Fruit fly (Drosophila melanogaster): ENCODE data around the gene ftz.
A peak's percentile ranks its signal among the peaks of the same experiment; 100 is the strongest.

ftz gene

DNA sequence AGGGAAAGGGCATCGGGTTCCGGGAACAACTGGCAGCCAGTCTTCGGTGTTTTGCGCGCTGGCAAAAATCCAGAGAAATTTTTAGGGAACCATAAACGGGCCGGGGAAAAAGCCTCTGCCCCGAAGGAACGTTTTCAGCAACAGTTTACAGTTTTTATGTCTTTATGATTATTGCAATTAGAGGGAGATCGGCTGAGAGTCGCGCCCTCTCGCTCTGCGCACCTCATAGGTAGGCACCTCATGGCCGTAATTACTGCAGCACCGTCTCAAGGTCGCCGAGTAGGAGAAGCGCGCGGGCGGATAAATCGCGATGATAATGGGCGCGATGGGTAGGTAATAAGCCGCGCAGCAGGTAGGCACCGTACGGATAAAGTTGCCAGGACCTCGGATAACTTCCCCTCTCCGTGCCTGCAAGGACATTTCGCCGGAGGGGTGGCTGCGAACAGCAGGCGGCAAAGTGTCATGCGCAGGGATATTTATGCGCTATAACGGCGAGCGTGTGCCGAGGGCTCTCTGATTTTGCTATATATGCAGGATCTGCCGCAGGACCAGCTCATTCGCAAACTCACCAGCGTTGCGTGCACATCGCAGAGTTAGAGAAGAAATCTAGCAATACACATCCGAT lies at the start of gene ftz:
Gene ftz (plus strand): TSS at position 556 of the 625 bp plus-strand sequence.
- TF ChIP-seq usp (GFP tag; optimal IDR thresholded peaks at IDR 0.05), result no peak
- no peak for TF ChIP-seq Myc (optimal IDR thresholded peaks at IDR 0.05)
- no peak for TF ChIP-seq ey (GFP tag; optimal IDR thresholded peaks at IDR 0.05)
- no peak for TF ChIP-seq tai (GFP tag; optimal IDR thresholded peaks at IDR 0.05)
- TF ChIP-seq br (GFP tag; optimal IDR thresholded peaks at IDR 0.05), result no peak
- no peak for TF ChIP-seq Abd-B (GFP tag; optimal IDR thresholded peaks at IDR 0.05)
- no peak for TF ChIP-seq woc (GFP tag; optimal IDR thresholded peaks at IDR 0.05)
- no peak for TF ChIP-seq Sp1 (GFP tag; optimal IDR thresholded peaks at IDR 0.05)
- no peak for TF ChIP-seq sage (GFP tag; optimal IDR thresholded peaks at IDR 0.05)
- no peak for TF ChIP-seq Hr78 (GFP tag; optimal IDR thresholded peaks at IDR 0.05)
- TF ChIP-seq brk (GFP tag; optimal IDR thresholded peaks at IDR 0.05), result no peak

DNA sequence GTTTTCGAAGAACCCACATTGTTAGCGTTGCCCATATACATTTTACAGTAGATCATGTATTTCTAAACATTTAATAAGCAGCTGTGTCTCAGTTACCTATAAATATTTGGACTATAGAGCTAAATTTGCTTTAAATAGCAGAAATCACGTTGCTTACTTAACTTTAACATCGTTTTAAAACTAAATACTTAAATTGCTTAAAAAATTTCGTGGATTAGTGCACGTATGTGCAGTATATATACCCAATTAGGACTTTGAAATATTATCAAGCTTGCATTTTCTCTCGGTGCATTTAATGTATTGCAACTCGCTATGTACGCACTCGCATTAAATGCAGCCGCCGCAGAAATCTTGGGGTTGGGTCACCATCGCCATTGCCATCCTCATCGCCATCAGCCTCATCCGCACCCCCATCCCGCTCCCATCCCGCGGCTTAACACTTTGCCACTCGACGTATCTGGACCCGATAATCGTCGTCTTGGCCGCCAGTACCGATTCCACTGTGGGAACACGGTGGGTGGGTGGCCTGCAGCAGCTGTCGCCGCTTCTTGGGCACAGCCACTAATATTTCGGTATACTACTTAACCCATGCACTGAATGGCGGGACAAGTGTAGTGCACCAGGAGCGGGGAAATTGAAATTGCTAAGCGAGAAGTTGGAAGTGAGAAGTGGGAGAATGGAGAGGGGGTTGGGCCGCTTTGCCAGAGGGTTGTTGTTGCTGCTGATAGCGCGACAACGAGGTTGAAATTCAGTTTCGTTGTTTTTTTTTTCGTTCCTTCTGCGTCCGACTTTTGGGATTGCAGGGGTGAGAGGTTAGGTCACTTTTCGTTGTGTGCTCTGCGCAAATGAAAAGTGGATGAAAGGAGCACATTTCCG lies 49.0 kb upstream of the ftz start:
- TF ChIP-seq GATAd (GFP tag; optimal IDR thresholded peaks at IDR 0.05) (no peak), ey (GFP tag; optimal IDR thresholded peaks at IDR 0.05) (no peak), CrebA (GFP tag; optimal IDR thresholded peaks at IDR 0.05; ENCODE audit: borderline replicate concordance) (no peak), CG32264 (GFP tag; optimal IDR thresholded peaks at IDR 0.05) (no peak), tai (GFP tag; optimal IDR thresholded peaks at IDR 0.05) (no peak), jim (GFP tag; optimal IDR thresholded peaks at IDR 0.05) (no peak), Myc (optimal IDR thresholded peaks at IDR 0.05) (no peak), woc (GFP tag; optimal IDR thresholded peaks at IDR 0.05) (no peak)

DNA sequence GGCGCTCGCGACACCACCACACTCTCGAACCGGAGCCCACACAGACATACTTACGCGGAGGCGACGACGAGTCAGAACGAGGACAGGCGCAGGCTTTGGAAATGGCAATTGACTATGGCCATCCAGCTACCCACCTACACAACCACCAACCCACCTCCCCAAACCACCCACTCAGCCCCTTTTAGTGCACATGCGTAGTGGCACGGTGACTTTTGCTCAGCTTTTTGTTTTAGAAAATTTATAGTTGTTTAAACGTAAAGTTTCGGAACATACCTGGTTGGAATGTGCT lies 48.4 kb upstream of the ftz start:
- TF ChIP-seq sv (GFP tag; optimal IDR thresholded peaks at IDR 0.05) (no peak), lola (GFP tag; optimal IDR thresholded peaks at IDR 0.05) (no peak), CrebA (GFP tag; optimal IDR thresholded peaks at IDR 0.05; ENCODE audit: borderline replicate concordance) (no peak), sage (GFP tag; optimal IDR thresholded peaks at IDR 0.05) (no peak), jim (GFP tag; optimal IDR thresholded peaks at IDR 0.05) (no peak), fru (GFP tag; optimal IDR thresholded peaks at IDR 0.05) (no peak)

DNA sequence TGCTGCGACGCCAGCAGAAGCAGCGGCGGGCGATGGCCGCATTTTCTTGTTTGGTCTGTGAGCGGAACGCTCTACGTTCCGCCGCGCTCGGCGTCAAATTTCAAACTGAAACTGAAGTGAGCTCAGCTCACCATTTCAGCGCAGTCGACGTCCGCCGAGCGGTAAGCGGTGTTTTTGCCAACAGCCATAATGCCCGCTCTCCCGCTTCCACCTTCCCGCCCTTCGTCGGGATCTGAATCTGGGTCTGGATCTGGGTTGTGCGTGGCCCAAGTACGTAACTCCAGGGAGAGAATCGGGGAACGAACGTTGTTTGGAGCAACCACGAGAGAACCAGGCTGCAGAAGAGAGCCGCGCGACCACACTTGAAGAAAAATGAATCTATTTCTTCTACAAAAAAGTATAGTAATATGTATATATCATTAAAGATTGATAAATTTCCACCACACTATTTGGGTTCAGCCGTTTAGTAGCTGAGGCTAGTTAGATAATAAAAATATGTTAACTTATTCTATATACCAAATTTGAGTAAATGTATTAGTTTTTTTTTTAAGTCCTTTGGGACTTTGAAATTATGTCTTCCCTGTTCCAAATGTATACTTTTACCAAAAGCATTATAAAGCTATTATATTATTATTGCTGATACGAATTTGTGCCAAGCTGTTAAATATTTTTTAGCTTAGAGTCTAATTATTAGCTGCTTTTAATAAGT lies 47.7 kb upstream of the ftz start:
- TF ChIP-seq Hr83 (GFP tag; optimal IDR thresholded peaks at IDR 0.05; ENCODE audit: poor library complexity, severe bottlenecking), result no peak
- no peak for TF ChIP-seq dmrt93B (GFP tag; optimal IDR thresholded peaks at IDR 0.05)
- TF ChIP-seq ey (GFP tag; optimal IDR thresholded peaks at IDR 0.05), result no peak
- TF ChIP-seq Abd-B (GFP tag; optimal IDR thresholded peaks at IDR 0.05), result no peak
- no peak for TF ChIP-seq foxo (GFP tag; optimal IDR thresholded peaks at IDR 0.05)
- TF ChIP-seq Myc (optimal IDR thresholded peaks at IDR 0.05), result no peak
- TF ChIP-seq tai (GFP tag; optimal IDR thresholded peaks at IDR 0.05), result no peak
- TF ChIP-seq GATAd (GFP tag; optimal IDR thresholded peaks at IDR 0.05), result no peak
- peak; percentile 53 for TF ChIP-seq psq (GFP tag; optimal IDR thresholded peaks at IDR 0.05)
- TF ChIP-seq fru (GFP tag; optimal IDR thresholded peaks at IDR 0.05), result peak; percentile 18
- TF ChIP-seq sv (GFP tag; optimal IDR thresholded peaks at IDR 0.05), result no peak
- TF ChIP-seq dsf (GFP tag; optimal IDR thresholded peaks at IDR 0.05; ENCODE audit: borderline replicate concordance), result no peak
- TF ChIP-seq br (GFP tag; optimal IDR thresholded peaks at IDR 0.05), result peak; percentile 6
- TF ChIP-seq Rel (GFP tag; optimal IDR thresholded peaks at IDR 0.05), result no peak
- TF ChIP-seq Rel (tag; optimal IDR thresholded peaks at IDR 0.05), result peak; percentile 8
- TF ChIP-seq HLH106 (tag; optimal IDR thresholded peaks at IDR 0.05), result no peak
- TF ChIP-seq usp (GFP tag; optimal IDR thresholded peaks at IDR 0.05), result no peak
- TF ChIP-seq brk (GFP tag; optimal IDR thresholded peaks at IDR 0.05), result no peak
- TF ChIP-seq h (GFP tag; optimal IDR thresholded peaks at IDR 0.05), result peak; percentile 22
- no peak for TF ChIP-seq CG32264 (GFP tag; optimal IDR thresholded peaks at IDR 0.05)
- TF ChIP-seq Vsx2 (GFP tag; optimal IDR thresholded peaks at IDR 0.05; ENCODE audit: partially characterized antibody), result peak; percentile 29
- TF ChIP-seq woc (GFP tag; optimal IDR thresholded peaks at IDR 0.05), result no peak
- TF ChIP-seq Dfd (GFP tag; optimal IDR thresholded peaks at IDR 0.05), result no peak
- no peak for TF ChIP-seq N (GFP tag; optimal IDR thresholded peaks at IDR 0.05)
- TF ChIP-seq OdsH (GFP tag; optimal IDR thresholded peaks at IDR 0.05), result no peak
- peak; percentile 79 for TF ChIP-seq Dif (GFP tag; optimal IDR thresholded peaks at IDR 0.05; ENCODE audit: partially characterized antibody)

Data from whole organism, wandering third instar larva.